Fruit fly (Drosophila melanogaster): Measurements from ENCODE around the gene CG4582.
A peak's percentile ranks its signal among the peaks of the same experiment; 100 is the strongest.

Gene CG4582

dm6 chr3R:25630541-25630940, 47.6 kb upstream of the CG4582 start (continued):
- TF ChIP-seq mirr (GFP tag; optimal IDR thresholded peaks at IDR 0.05) (no peak), CG8388 (GFP tag; optimal IDR thresholded peaks at IDR 0.05) (peak; percentile 16), gro (GFP tag; optimal IDR thresholded peaks at IDR 0.05) (no peak), CG17186 (GFP tag; optimal IDR thresholded peaks at IDR 0.05) (no peak), CG12744 (GFP tag; optimal IDR thresholded peaks at IDR 0.05) (no peak), gcm (GFP tag; optimal IDR thresholded peaks at IDR 0.05) (no peak), dm (GFP tag; optimal IDR thresholded peaks at IDR 0.05) (no peak), CG7928 (GFP tag; optimal IDR thresholded peaks at IDR 0.05) (no peak), CG4404 (GFP tag; IDR thresholded peaks at IDR 0.05) (no peak), Blimp-1 (GFP tag; optimal IDR thresholded peaks at IDR 0.05) (peak; percentile 53), C15 (GFP tag; IDR thresholded peaks at IDR 0.05) (no peak), D19A (tag; optimal IDR thresholded peaks at IDR 0.05) (no peak), ems (GFP tag; optimal IDR thresholded peaks at IDR 0.05) (no peak), Fer2 (tag; optimal IDR thresholded peaks at IDR 0.05) (no peak), ab (GFP tag; optimal IDR thresholded peaks at IDR 0.05) (no peak), Atf6 (GFP tag; IDR thresholded peaks at IDR 0.05) (peak; percentile 17; the same call in 1 of the 2 replicates), HLHmδ (GFP tag; optimal IDR thresholded peaks at IDR 0.05) (no peak), ac (GFP tag; optimal IDR thresholded peaks at IDR 0.05) (no peak), dan (GFP tag; IDR thresholded peaks at IDR 0.05) (no peak), CG7745 (tag; optimal IDR thresholded peaks at IDR 0.05) (no peak), CG7987 (GFP tag; optimal IDR thresholded peaks at IDR 0.05) (no peak), tin (GFP tag; optimal IDR thresholded peaks at IDR 0.05) (no peak), CG2202 (tag; optimal IDR thresholded peaks at IDR 0.05) (no peak), ase (GFP tag; IDR thresholded peaks at IDR 0.05) (no peak), CG32532 (GFP tag; IDR thresholded peaks at IDR 0.05) (no peak), Xbp1 (GFP tag; optimal IDR thresholded peaks at IDR 0.05) (no peak), sisA (GFP tag; IDR thresholded peaks at IDR 0.05) (peak; percentile 23; the same call in 1 of the 2 replicates), Hr39 (optimal IDR thresholded peaks at IDR 0.05) (no peak), CG17328 (GFP tag; IDR thresholded peaks at IDR 0.05) (0 out of 2 replicates have a peak, but pooled peaks have one; percentile 27), CG6854 (GFP tag; optimal IDR thresholded peaks at IDR 0.05) (no peak), odd (GFP tag; optimal IDR thresholded peaks at IDR 0.05) (no peak), dmrt99B (tag; optimal IDR thresholded peaks at IDR 0.05) (peak; percentile 58), salm (tag; optimal IDR thresholded peaks at IDR 0.05) (no peak), CG17568 (GFP tag; optimal IDR thresholded peaks at IDR 0.05) (no peak), CG18262 (tag; optimal IDR thresholded peaks at IDR 0.05) (no peak), CG30431 (GFP tag; optimal IDR thresholded peaks at IDR 0.05) (no peak), CG2129 (GFP tag; IDR thresholded peaks at IDR 0.05; ENCODE audit: partially characterized antibody) (no peak), lmd (GFP tag; IDR thresholded peaks at IDR 0.05) (peak; percentile 39; the same call in 1 of the 2 replicates), CG12155 (GFP tag; optimal IDR thresholded peaks at IDR 0.05) (no peak), stc (GFP tag; IDR thresholded peaks at IDR 0.05) (no peak), bigmax (GFP tag; optimal IDR thresholded peaks at IDR 0.05) (no peak), fd102C (GFP tag; optimal IDR thresholded peaks at IDR 0.05) (no peak), Ets65A (GFP tag) (peak; percentile 63), NFAT (GFP tag; IDR thresholded peaks at IDR 0.05) (no peak), Ada2b (GFP tag; IDR thresholded peaks at IDR 0.05) (no peak), CG3065 (GFP tag; optimal IDR thresholded peaks at IDR 0.05) (no peak), HLH4C (GFP tag; IDR thresholded peaks at IDR 0.05; ENCODE audit: partially characterized antibody) (no peak), pzg (GFP tag; optimal IDR thresholded peaks at IDR 0.05) (no peak), Asciz (GFP tag; optimal IDR thresholded peaks at IDR 0.05) (no peak), dpn (GFP tag; optimal IDR thresholded peaks at IDR 0.05) (no peak), Hr78 (GFP tag; optimal IDR thresholded peaks at IDR 0.05) (no peak), CG10979 (tag; optimal IDR thresholded peaks at IDR 0.05) (peak; percentile 19)
